Worm (Caenorhabditis elegans) whole organism, L2 larva: ENCODE results near the gene nhr-6.

Source experiments
- C34F6.9 ChIP-seq: fragments of 150-350 bp; optimal IDR thresholded peaks from 2 replicates; lab custom pipeline; 2014; ENCODE audit warnings: missing biosample characterization, missing genetic modification characterization
- F13H6.1 ChIP-seq: sonication (generic microtip); optimal IDR thresholded peaks from 2 replicates; lab custom pipeline; 2016; ENCODE audit warnings: missing genetic modification characterization, missing compliant biosample characterization
- ama-1 ChIP-seq: fragments of 150-350 bp; optimal IDR thresholded peaks from 2 replicates; lab custom pipeline; 2018; ENCODE audit warnings: inconsistent platforms
- ceh-82 ChIP-seq: fragments of 150-350 bp; optimal IDR thresholded peaks from 2 replicates; lab custom pipeline; 2014; ENCODE audit warnings: missing biosample characterization, missing genetic modification characterization
- lin-13 ChIP-seq: fragments of 150-350 bp; optimal IDR thresholded peaks from 2 replicates; lab custom pipeline; 2014; ENCODE audit warnings: missing biosample characterization, missing genetic modification reagents, missing genetic modification characterization
- lsy-2 ChIP-seq, 2 experiments: fragments of 150-350 bp in 1 of 2; sonication (generic microtip) in 1 of 2; optimal IDR thresholded peaks; 2 replicates each; lab custom pipeline; 2014 to 2017; ENCODE audit warnings: missing biosample characterization in 2 of 2, missing genetic modification characterization in 2 of 2
- mbf-1 ChIP-seq: sonication (generic microtip); optimal IDR thresholded peaks from 2 replicates; lab custom pipeline; 2017; ENCODE audit warnings: missing biosample characterization, missing genetic modification characterization
- nhr-10 ChIP-seq: sonication (generic microtip); optimal IDR thresholded peaks from 2 replicates; lab custom pipeline; 2017; ENCODE audit warnings: missing biosample characterization, missing genetic modification characterization
- nhr-129 ChIP-seq: fragments of 150-350 bp; optimal IDR thresholded peaks from 2 replicates; lab custom pipeline; 2014; ENCODE audit warnings: missing biosample characterization, missing genetic modification characterization
- nhr-21 ChIP-seq: fragments of 150-350 bp; optimal IDR thresholded peaks from 2 replicates; lab custom pipeline; 2014; ENCODE audit warnings: missing biosample characterization, missing genetic modification characterization
- zag-1 ChIP-seq: fragments of 150-350 bp; optimal IDR thresholded peaks from 2 replicates; lab custom pipeline; 2014; ENCODE audit warnings: missing biosample characterization, missing genetic modification characterization

- TF ChIP-seq zag-1 (tag; lab: Kevin White, UChicago) (no peak), ama-1 (lab: Kevin White, UChicago) (no peak), C34F6.9 (tag; lab: Kevin White, UChicago) (no peak), mbf-1 (tag; lab: Kevin White, UChicago) (no peak), nhr-21 (tag; lab: Kevin White, UChicago) (no peak), lin-13 (GFP tag; lab: Kevin White, UChicago) (no peak), ceh-82 (tag; lab: Kevin White, UChicago) (no peak), lsy-2 (tag; optimal IDR thresholded peaks at IDR 0.05; lab: Kevin White, UChicago) (no peak), nhr-10 (tag; lab: Kevin White, UChicago) (no peak), nhr-129 (tag; lab: Kevin White, UChicago) (no peak), F13H6.1 (tag; lab: Kevin White, UChicago) (no peak)
Measured at ce11 chrIII:3581636-3582035, 8.3 kb downstream of the nhr-6 start, which contains the start of gene C48D5.3.
